Worm (Caenorhabditis elegans) whole organism, L4 larva: ENCODE measurements around the gene F59A7.11.

Source experiments
- D1046.2 ChIP-seq: fragments of 200-800 bp; sonication (Bioruptor generic); IDR thresholded peaks from 2 replicates; pipeline ENCODE4 v1.3.6; 2022; ENCODE audit warnings: missing genetic modification characterization, missing compliant biosample characterization
- dmd-8 ChIP-seq: fragments of 200-800 bp; sonication (Bioruptor generic); IDR thresholded peaks from 2 replicates; pipeline ENCODE4 v1.3.6; 2022; ENCODE audit warnings: missing genetic modification characterization, missing compliant biosample characterization
- fkh-10 ChIP-seq: fragments of 150-350 bp; optimal IDR thresholded peaks from 2 replicates; lab custom pipeline; 2014; ENCODE audit warnings: missing biosample characterization, missing genetic modification reagents, missing genetic modification characterization
- hlh-11 ChIP-seq: fragments of 200-800 bp; sonication (Bioruptor generic); optimal IDR thresholded peaks from 2 replicates; lab custom pipeline; 2018; ENCODE audit warnings: mild to moderate bottlenecking, missing genetic modification characterization, missing compliant biosample characterization
- lin-13 ChIP-seq: fragments of 150-350 bp; optimal IDR thresholded peaks from 2 replicates; lab custom pipeline; 2014; ENCODE audit warnings: missing biosample characterization, missing genetic modification reagents, missing genetic modification characterization
- mep-1 ChIP-seq: fragments of 150-350 bp; sonication (generic microtip); optimal IDR thresholded peaks from 3 replicates; lab custom pipeline; 2014; ENCODE audit warnings: missing biosample characterization, missing genetic modification characterization
- nhr-11 ChIP-seq: fragments of 150-350 bp; optimal IDR thresholded peaks from 2 replicates; lab custom pipeline; 2014; ENCODE audit warnings: missing biosample characterization, missing genetic modification characterization
- nhr-111 ChIP-seq: fragments of 200-800 bp; sonication (Bioruptor generic); optimal IDR thresholded peaks from 2 replicates; lab custom pipeline; 2018; ENCODE audit warnings: mild to moderate bottlenecking, missing genetic modification characterization, missing compliant biosample characterization
- nhr-25 ChIP-seq: sonication (generic microtip); optimal IDR thresholded peaks from 2 replicates; lab custom pipeline; 2017; ENCODE audit warnings: missing genetic modification characterization, mild to moderate bottlenecking, missing compliant biosample characterization, antibody characterized with exemption, moderate library complexity, borderline replicate concordance; ENCODE audit not compliant: insufficient read depth
- nhr-6 ChIP-seq: fragments of 150-350 bp; optimal IDR thresholded peaks from 2 replicates; lab custom pipeline; 2014; ENCODE audit warnings: missing biosample characterization, missing genetic modification characterization
- pqm-1 ChIP-seq: sonication (generic microtip); optimal IDR thresholded peaks from 2 replicates; lab custom pipeline; 2017; ENCODE audit warnings: missing biosample characterization, missing genetic modification characterization
- sdz-12 ChIP-seq: fragments of 200-800 bp; sonication (Bioruptor generic); optimal IDR thresholded peaks from 2 replicates; lab custom pipeline; 2018; ENCODE audit warnings: mild to moderate bottlenecking, missing genetic modification characterization, missing compliant biosample characterization
- snpc-1.2 ChIP-seq: fragments of 200-800 bp; sonication (Bioruptor generic); IDR thresholded peaks from 2 replicates; pipeline ENCODE4 v1.3.6; 2022; ENCODE audit warnings: missing genetic modification reagents, missing genetic modification characterization, missing compliant biosample characterization
- unc-62 ChIP-seq, 3 experiments: fragments of 150-350 bp in 1 of 3; sonication (generic microtip); optimal IDR thresholded peaks in 2 of 3; peaks in 1 of 3; 1 replicate in 1 of 3; 2 replicates in 2 of 3; lab custom pipeline; 2014 to 2017; ENCODE audit warnings: missing biosample characterization in 3 of 3, missing genetic modification characterization in 3 of 3, missing genetic modification reagents in 3 of 3, missing genotype in 1 of 3

DNA sequence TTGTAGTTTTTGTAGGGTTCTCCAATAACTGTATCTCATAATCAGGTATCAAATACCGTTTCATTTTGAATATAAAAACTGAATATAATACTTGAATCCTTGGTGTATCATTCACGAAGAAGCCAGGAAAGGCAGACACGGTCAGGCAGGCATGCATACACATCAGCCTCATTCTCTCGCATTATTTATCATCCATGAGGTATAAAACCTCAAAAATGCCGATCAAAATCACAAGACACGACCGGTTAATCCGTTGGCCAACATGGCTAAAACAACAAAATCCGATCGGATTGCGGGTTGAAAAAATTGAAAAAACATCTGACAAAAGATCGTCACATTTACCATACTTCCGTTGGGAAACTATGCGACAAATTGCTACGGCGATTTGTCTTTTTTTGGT, 8.7 kb upstream of the F59A7.11 start, which contains the start of gene F59A7.5:
- no peak for TF ChIP-seq nhr-6 (tag; lab: Kevin White, UChicago)
- TF ChIP-seq nhr-111 = no peak
- TF ChIP-seq sdz-12 (GFP tag; lab: Kevin White, UChicago) = no peak
- peak in 1 of 2 experiments; percentile 13 for TF ChIP-seq unc-62 (GFP tag; optimal IDR thresholded peaks at IDR 0.05 in 1 of 2; lab: Kevin White, UChicago)
- no peak for TF ChIP-seq unc-62 (tag; optimal IDR thresholded peaks at IDR 0.05; lab: Kevin White, UChicago)
- no peak for TF ChIP-seq D1046.2 (GFP tag; lab: Robert Waterston, UW)
- TF ChIP-seq nhr-11 (tag; lab: Kevin White, UChicago) = no peak
- TF ChIP-seq pqm-1 (tag; lab: Kevin White, UChicago) = no peak
- no peak for TF ChIP-seq nhr-25 (tag; lab: Kevin White, UChicago)
- no peak for TF ChIP-seq dmd-8 (GFP tag; lab: Robert Waterston, UW)
- no peak for TF ChIP-seq hlh-11 (tag; lab: Kevin White, UChicago)
- TF ChIP-seq fkh-10 (GFP tag; lab: Kevin White, UChicago) = no peak
- TF ChIP-seq lin-13 (GFP tag; lab: Kevin White, UChicago) = no peak
- TF ChIP-seq mep-1 (tag; lab: Kevin White, UChicago) = no peak
- no peak for TF ChIP-seq snpc-1.2
